Fruit fly (Drosophila melanogaster): ENCODE results near the gene CG8028.

DNA sequence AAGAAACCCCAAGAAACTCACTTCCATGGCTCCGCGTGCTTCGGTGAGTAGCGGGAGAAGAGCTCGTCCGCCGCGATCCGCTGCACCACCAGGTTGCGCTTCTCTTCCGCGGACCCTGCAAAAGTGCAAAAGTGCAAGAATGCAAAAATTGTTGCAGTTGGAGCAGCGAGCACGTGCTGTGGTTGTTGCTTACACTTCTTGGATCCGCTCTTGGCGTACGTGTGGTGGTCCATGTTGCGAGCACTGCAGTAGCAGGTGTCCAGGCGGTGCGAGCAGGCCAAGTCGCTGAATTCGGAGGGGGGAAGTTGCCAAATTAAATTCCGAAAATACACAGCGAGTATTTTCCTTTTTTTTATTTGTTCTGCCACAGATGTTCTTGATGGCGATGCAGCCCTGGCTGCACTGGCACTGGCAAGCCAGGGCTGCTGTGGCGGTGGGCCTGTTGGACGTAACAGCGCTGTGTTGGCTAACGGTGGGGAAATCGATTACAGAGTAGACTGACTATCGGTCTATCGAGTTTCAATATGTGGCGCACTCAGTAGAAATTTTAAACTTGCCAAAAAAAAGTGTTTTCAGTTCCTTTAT, 11.6 kb downstream of the CG8028 start, which contains the start of gene CG8010:
- TF ChIP-seq vri (GFP tag; optimal IDR thresholded peaks at IDR 0.05) (no peak), CG10631 (GFP tag; optimal IDR thresholded peaks at IDR 0.05) (no peak), Sox14 (GFP tag; optimal IDR thresholded peaks at IDR 0.05) (peak; percentile 42), CG3919 (GFP tag; optimal IDR thresholded peaks at IDR 0.05) (no peak)

Measured in whole organism, prepupa.